Worm (Caenorhabditis elegans) whole organism, L3 larva: ENCODE data around the gene rbbp-5.
A peak's percentile ranks its signal among the peaks of the same experiment; 100 is the strongest.

Experiments used
- ama-1 ChIP-seq: fragments of 150-350 bp; optimal IDR thresholded peaks from 2 replicates; lab custom pipeline; 2018
- ceh-16 ChIP-seq: sonication (generic microtip); optimal IDR thresholded peaks from 2 replicates; lab custom pipeline; 2017; ENCODE audit warnings: missing biosample characterization, missing genetic modification characterization
- ceh-28 ChIP-seq: fragments of 150-350 bp; optimal IDR thresholded peaks from 2 replicates; lab custom pipeline; 2014; ENCODE audit warnings: missing biosample characterization, missing genetic modification reagents, missing genetic modification characterization
- ceh-9 ChIP-seq: sonication (generic microtip); optimal IDR thresholded peaks from 2 replicates; lab custom pipeline; 2018; ENCODE audit warnings: missing biosample characterization, missing genetic modification characterization
- daf-12 ChIP-seq: fragments of 150-350 bp; optimal IDR thresholded peaks from 2 replicates; lab custom pipeline; 2014; ENCODE audit warnings: missing biosample characterization, missing genetic modification reagents, missing genetic modification characterization
- egl-27 ChIP-seq: sonication (generic microtip); optimal IDR thresholded peaks from 4 replicates; lab custom pipeline; 2017; ENCODE audit warnings: missing biosample characterization, missing genetic modification reagents, missing genetic modification characterization
- egl-5 ChIP-seq: fragments of 150-350 bp; optimal IDR thresholded peaks from 2 replicates; lab custom pipeline; 2017; ENCODE audit warnings: missing biosample characterization, missing genetic modification reagents, missing genetic modification characterization, inconsistent platforms
- elt-1 ChIP-seq: fragments of 150-350 bp; optimal IDR thresholded peaks from 2 replicates; lab custom pipeline; 2014; ENCODE audit warnings: missing biosample characterization, missing genetic modification characterization
- elt-2 ChIP-seq: sonication (generic microtip); optimal IDR thresholded peaks from 2 replicates; lab custom pipeline; 2016; ENCODE audit warnings: missing genetic modification reagents, mild to moderate bottlenecking, missing genetic modification characterization, missing compliant biosample characterization
- hmg-11 ChIP-seq: sonication (generic microtip); optimal IDR thresholded peaks from 2 replicates; lab custom pipeline; 2016; ENCODE audit warnings: missing genetic modification characterization, missing compliant biosample characterization
- jun-1 ChIP-seq: fragments of 150-350 bp; optimal IDR thresholded peaks from 2 replicates; lab custom pipeline; 2014; ENCODE audit warnings: missing biosample characterization, missing genetic modification reagents, missing genetic modification characterization
- lin-39 ChIP-seq: fragments of 150-350 bp; optimal IDR thresholded peaks from 2 replicates; lab custom pipeline; 2018; ENCODE audit warnings: missing biosample characterization, missing genetic modification reagents, missing genetic modification characterization
- mdl-1 ChIP-seq: fragments of 150-350 bp; optimal IDR thresholded peaks from 2 replicates; lab custom pipeline; 2014; ENCODE audit warnings: missing biosample characterization, missing genetic modification characterization
- nfya-1 ChIP-seq: sonication (generic microtip); optimal IDR thresholded peaks from 2 replicates; lab custom pipeline; 2017; ENCODE audit warnings: missing genetic modification characterization, mild to moderate bottlenecking, missing compliant biosample characterization, antibody characterized with exemption, moderate library complexity; ENCODE audit not compliant: insufficient read depth
- nhr-11 ChIP-seq: fragments of 150-350 bp; optimal IDR thresholded peaks from 2 replicates; lab custom pipeline; 2014; ENCODE audit warnings: missing biosample characterization, missing genetic modification characterization
- nhr-23 ChIP-seq: fragments of 150-350 bp; optimal IDR thresholded peaks from 2 replicates; lab custom pipeline; 2014; ENCODE audit warnings: missing biosample characterization, missing genetic modification reagents, missing genetic modification characterization
- nhr-237 ChIP-seq: fragments of 150-350 bp; optimal IDR thresholded peaks from 2 replicates; lab custom pipeline; 2014; ENCODE audit warnings: missing biosample characterization, missing genetic modification characterization
- nhr-43 ChIP-seq: sonication (generic microtip); optimal IDR thresholded peaks from 2 replicates; lab custom pipeline; 2016; ENCODE audit warnings: mild to moderate bottlenecking, missing genetic modification characterization, missing compliant biosample characterization; ENCODE audit not compliant: poor library complexity, severe bottlenecking
- nhr-67 ChIP-seq: fragments of 150-350 bp; optimal IDR thresholded peaks from 2 replicates; lab custom pipeline; 2014; ENCODE audit warnings: missing biosample characterization, missing genetic modification characterization
- nhr-76 ChIP-seq: fragments of 150-350 bp; sonication (generic microtip); optimal IDR thresholded peaks from 5 replicates; lab custom pipeline; 2014; ENCODE audit warnings: missing biosample characterization, missing genetic modification characterization
- pha-4 ChIP-seq: fragments of 150-350 bp; optimal IDR thresholded peaks from 2 replicates; lab custom pipeline; 2014; ENCODE audit warnings: missing biosample characterization, missing genetic modification reagents, missing genetic modification characterization
- pqm-1 ChIP-seq: fragments of 150-350 bp; optimal IDR thresholded peaks from 2 replicates; lab custom pipeline; 2017; ENCODE audit warnings: missing biosample characterization, missing genetic modification characterization, inconsistent platforms
- sea-2 ChIP-seq: fragments of 150-350 bp; sonication (generic microtip); optimal IDR thresholded peaks from 4 replicates; lab custom pipeline; 2014; ENCODE audit warnings: missing biosample characterization, missing genetic modification reagents, missing genetic modification characterization
- skn-1 ChIP-seq: fragments of 150-350 bp; optimal IDR thresholded peaks from 2 replicates; lab custom pipeline; 2014; ENCODE audit warnings: missing biosample characterization, missing genetic modification characterization
- tbx-2 ChIP-seq: sonication (generic microtip); optimal IDR thresholded peaks from 2 replicates; lab custom pipeline; 2016; ENCODE audit warnings: mild to moderate bottlenecking, missing genetic modification characterization, missing compliant biosample characterization
- unc-39 ChIP-seq: sonication (generic microtip); optimal IDR thresholded peaks from 4 replicates; lab custom pipeline; 2017; ENCODE audit warnings: missing biosample characterization, missing genetic modification characterization
- zag-1 ChIP-seq: fragments of 150-350 bp; optimal IDR thresholded peaks from 2 replicates; lab custom pipeline; 2014; ENCODE audit warnings: missing biosample characterization, missing genetic modification characterization
- ztf-11 ChIP-seq: fragments of 150-350 bp; optimal IDR thresholded peaks from 2 replicates; lab custom pipeline; 2014; ENCODE audit warnings: missing biosample characterization, missing genetic modification characterization
- ztf-4 ChIP-seq: fragments of 150-350 bp; optimal IDR thresholded peaks from 2 replicates; lab custom pipeline; 2014; ENCODE audit warnings: missing biosample characterization, missing genetic modification characterization

The rbbp-5 gene

DNA sequence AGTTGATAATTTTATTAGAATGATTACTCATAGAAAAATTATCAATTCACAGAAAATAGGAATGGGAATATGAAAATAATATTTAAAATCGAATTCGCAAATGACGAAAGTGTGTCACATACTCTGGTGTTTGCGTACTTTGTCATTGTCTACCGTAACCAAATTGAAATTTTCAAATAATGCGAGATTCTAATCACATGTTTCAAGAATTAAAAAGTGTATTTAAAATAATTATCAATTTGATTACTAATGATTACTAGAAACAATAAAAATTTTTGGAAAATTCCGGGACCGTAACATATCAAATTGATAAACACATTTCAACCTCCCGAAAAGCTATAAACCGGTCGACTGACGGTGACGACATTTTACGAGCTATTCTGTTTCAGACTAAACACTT, 6.2 kb upstream of the rbbp-5 start, which contains the start of the genes fbf-2 and nspg-3:
TSS of gene fbf-2 (minus strand) at position 101 of the 400 bp plus-strand sequence.
TSS of gene nspg-3 (plus strand) at position 388 of the 400 bp plus-strand sequence.
- TF ChIP-seq elt-2 (peak; percentile 35), nhr-67 (tag; lab: Kevin White, UChicago) (no peak), nhr-43 (tag; lab: Kevin White, UChicago) (no peak), egl-5 (tag; lab: Kevin White, UChicago) (no peak)

DNA sequence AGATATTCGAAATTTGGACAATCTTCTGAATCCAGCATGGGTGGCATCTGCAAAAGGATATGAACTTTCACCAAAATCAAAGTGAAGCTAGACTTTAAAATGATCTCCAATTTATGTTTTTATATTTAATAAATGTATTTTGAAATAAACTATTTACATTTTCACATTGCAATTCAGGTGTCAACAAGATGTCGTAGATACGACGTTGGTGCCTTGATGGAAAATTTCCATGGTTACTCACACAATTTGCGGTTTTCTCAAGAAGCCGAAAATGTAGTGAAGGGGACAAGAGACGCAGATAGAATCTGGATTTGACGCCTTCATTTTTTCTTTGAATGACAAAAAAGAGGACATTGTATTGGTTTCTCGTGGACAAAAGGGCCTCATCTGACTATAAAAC, 1.9 kb downstream of the rbbp-5 start, which contains the start of gene rgs-3:
TSS of gene rgs-3 (plus strand) at position 301 of the 400 bp plus-strand sequence.
- TF ChIP-seq unc-39 (no peak), jun-1 (tag; lab: Kevin White, UChicago) (no peak), egl-5 (tag; lab: Kevin White, UChicago) (no peak), daf-12 (tag; lab: Kevin White, UChicago) (no peak), skn-1 (tag; lab: Kevin White, UChicago) (no peak), nhr-11 (tag; lab: Kevin White, UChicago) (no peak)
- TF ChIP-seq, all 47 proteins: peak for 0

ce11 chrII:6101475-6101874, 3.8 kb downstream of the rbbp-5 start:
- TF ChIP-seq ceh-9 (tag; lab: Kevin White, UChicago) (no peak), nhr-23 (no peak)

ce11 chrII:6103986-6104385, 6.4 kb downstream of the rbbp-5 start:
- no peak for TF ChIP-seq nfya-1
- TF ChIP-seq, all 47 proteins: peak for 0

ce11 chrII:6107773-6108172, 10.1 kb downstream of the rbbp-5 start:
- no peak for TF ChIP-seq nhr-11 (tag; lab: Kevin White, UChicago)
- no peak for TF ChIP-seq ztf-4
- TF ChIP-seq elt-1 = no peak
- TF ChIP-seq lin-39 (tag; lab: Kevin White, UChicago) = no peak

ce11 chrII:6109989-6110388, 12.4 kb downstream of the rbbp-5 start:
- TF ChIP-seq ceh-16 (tag; lab: Kevin White, UChicago) = no peak
- no peak for TF ChIP-seq unc-39
- TF ChIP-seq nhr-237 = no peak
- no peak for TF ChIP-seq mdl-1
- no peak for TF ChIP-seq ceh-28 (tag; lab: Kevin White, UChicago)
- TF ChIP-seq zag-1 (tag; lab: Kevin White, UChicago) = no peak
- no peak for TF ChIP-seq ceh-9 (tag; lab: Kevin White, UChicago)
- TF ChIP-seq egl-27 (tag; lab: Kevin White, UChicago) = no peak
- no peak for TF ChIP-seq nhr-67 (tag; lab: Kevin White, UChicago)
- TF ChIP-seq elt-1 = no peak
- TF ChIP-seq ztf-4 = no peak
- no peak for TF ChIP-seq sea-2
- TF ChIP-seq hmg-11 (tag; lab: Kevin White, UChicago) = no peak
- no peak for TF ChIP-seq lin-39 (tag; lab: Kevin White, UChicago)
- no peak for TF ChIP-seq nhr-23
- TF ChIP-seq ama-1 = no peak
- TF ChIP-seq skn-1 (tag; lab: Kevin White, UChicago) = no peak
- TF ChIP-seq, all 47 proteins: peak for 0

ce11 chrII:6113187-6113586, 15.6 kb downstream of the rbbp-5 start, which contains the start of gene heri-1:
TSS of gene heri-1 (minus strand) at chrII:6113194.
- TF ChIP-seq ceh-16 (tag; lab: Kevin White, UChicago) (no peak), skn-1 (tag; lab: Kevin White, UChicago) (no peak), ztf-11 (no peak), mdl-1 (no peak), pqm-1 (tag; lab: Kevin White, UChicago) (no peak), nhr-76 (tag; lab: Kevin White, UChicago) (no peak), pha-4 (tag; lab: Kevin White, UChicago) (no peak), tbx-2 (tag; lab: Kevin White, UChicago) (no peak)
